Worm (Caenorhabditis elegans): ENCODE measurements around the gene set-5.

Gene set-5

DNA sequence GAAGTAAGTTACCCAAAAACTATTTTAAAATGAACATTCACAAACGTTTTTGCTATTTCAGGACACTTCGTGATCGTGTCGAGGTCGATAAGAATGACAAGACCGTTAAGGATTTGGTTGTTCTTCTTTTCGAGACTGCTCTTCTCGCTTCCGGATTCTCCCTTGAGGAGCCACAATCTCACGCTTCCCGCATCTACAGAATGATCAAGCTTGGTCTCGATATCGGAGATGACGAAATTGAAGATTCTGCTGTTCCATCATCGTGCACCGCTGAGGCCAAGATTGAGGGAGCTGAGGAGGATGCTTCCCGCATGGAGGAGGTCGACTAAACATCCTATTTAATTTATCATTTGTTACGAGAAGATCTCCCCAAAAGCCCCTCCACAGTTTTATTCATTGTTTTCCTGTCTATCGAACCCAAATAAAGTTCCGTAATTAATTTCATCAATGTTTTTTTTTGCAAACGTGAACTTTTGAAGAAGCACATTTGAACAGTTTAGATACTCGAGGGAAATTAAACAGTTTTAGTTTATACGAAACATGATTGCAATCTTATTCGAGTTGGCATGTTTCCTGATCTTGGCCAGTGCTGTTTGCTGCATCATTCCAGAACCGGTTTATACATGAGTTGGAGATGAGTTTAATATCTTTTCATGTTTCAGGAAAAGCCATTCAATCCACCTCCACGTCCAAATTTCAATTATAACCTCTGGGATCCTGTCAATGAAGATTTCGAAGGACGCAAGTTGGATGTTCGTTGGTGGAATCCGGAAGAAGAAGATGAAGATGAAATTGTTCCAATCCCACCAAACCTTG, 10.5 kb upstream of the set-5 start, which contains the start of gene C47E8.11 (continued):
- TF ChIP-seq ceh-8 (GFP tag; optimal IDR thresholded peaks at IDR 0.05) (peak; percentile 33), nhr-20 (tag; optimal IDR thresholded peaks at IDR 0.05) (peak; percentile 39), mdl-1 (tag; optimal IDR thresholded peaks at IDR 0.05) (no peak), pag-3 (tag; optimal IDR thresholded peaks at IDR 0.05; ENCODE audit: borderline replicate concordance, insufficient read depth) (peak; percentile 18), unc-86 (tag; optimal IDR thresholded peaks at IDR 0.05) (peak; percentile 28), tlp-1 (tag; optimal IDR thresholded peaks at IDR 0.05) (no peak), nhr-84 (tag; optimal IDR thresholded peaks at IDR 0.05) (no peak), skn-1 (tag; optimal IDR thresholded peaks at IDR 0.05) (no peak), fkh-10 (GFP tag; optimal IDR thresholded peaks at IDR 0.05) (no peak), ama-1 (optimal IDR thresholded peaks at IDR 0.05) (peak; percentile 98), pqm-1 (tag; optimal IDR thresholded peaks at IDR 0.05) (peak; percentile 37), grh-1 (GFP tag; IDR thresholded peaks at IDR 0.05) (peak; percentile 31; the same call in 1 of the 2 replicates), hlh-4 (tag; optimal IDR thresholded peaks at IDR 0.05) (no peak), snu-23 (GFP tag; optimal IDR thresholded peaks at IDR 0.05) (peak; percentile 67), mab-9 (GFP tag; IDR thresholded peaks at IDR 0.05) (no peak), aha-1 (tag; optimal IDR thresholded peaks at IDR 0.05) (peak; percentile 20), F16B12.6 (tag; optimal IDR thresholded peaks at IDR 0.05) (no peak), hpl-2 (GFP tag; optimal IDR thresholded peaks at IDR 0.05) (no peak)

ce11 chrV:14689060-14689750, 9.6 kb upstream of the set-5 start, which contains the start of gene gasr-8:
Gene gasr-8, plus strand, starts transcription at chrV:14689110.
- TF ChIP-seq lin-39 (tag; optimal IDR thresholded peaks at IDR 0.05) (no peak), fkh-8 (tag; optimal IDR thresholded peaks at IDR 0.05) (peak; percentile 54), ceh-63 (GFP tag; optimal IDR thresholded peaks at IDR 0.05) (no peak), nhr-90 (tag; optimal IDR thresholded peaks at IDR 0.05; ENCODE audit: poor library complexity) (no peak), fos-1 (tag; optimal IDR thresholded peaks at IDR 0.05) (no peak), hpl-2 (GFP tag; optimal IDR thresholded peaks at IDR 0.05) (no peak), nhr-77 (tag; optimal IDR thresholded peaks at IDR 0.05) (no peak), lin-14 (GFP tag; optimal IDR thresholded peaks at IDR 0.05) (no peak), sup-37 (GFP tag; optimal IDR thresholded peaks at IDR 0.05) (no peak), nhr-20 (tag; optimal IDR thresholded peaks at IDR 0.05) (no peak), efl-1 (optimal IDR thresholded peaks at IDR 0.05) (no peak), efl-1 (GFP tag; optimal IDR thresholded peaks at IDR 0.05 in 1 of 2) (peak in 1 of 2 experiments; percentile 41), zag-1 (tag; optimal IDR thresholded peaks at IDR 0.05) (no peak), mdl-1 (tag; optimal IDR thresholded peaks at IDR 0.05) (no peak), tlp-1 (tag; optimal IDR thresholded peaks at IDR 0.05) (no peak), unc-130 (tag; optimal IDR thresholded peaks at IDR 0.05) (no peak), tbx-2 (tag; optimal IDR thresholded peaks at IDR 0.05) (no peak), snpc-4 (tag; optimal IDR thresholded peaks at IDR 0.05) (no peak), lir-3 (tag; optimal IDR thresholded peaks at IDR 0.05; ENCODE audit: poor library complexity) (no peak), nhr-11 (tag; optimal IDR thresholded peaks at IDR 0.05) (no peak), unc-30 (tag; optimal IDR thresholded peaks at IDR 0.05) (no peak), hlh-4 (tag; optimal IDR thresholded peaks at IDR 0.05) (no peak), isw-1 (GFP tag; IDR thresholded peaks at IDR 0.05) (no peak), efl-3 (GFP tag; optimal IDR thresholded peaks at IDR 0.05) (no peak), dsc-1 (tag; optimal IDR thresholded peaks at IDR 0.05) (no peak), lin-35 (GFP tag; optimal IDR thresholded peaks at IDR 0.05) (peak in 1 of 2 experiments; percentile 16), nhr-85 (tag) (peak; percentile 20), unc-98 (GFP tag; IDR thresholded peaks at IDR 0.05) (no peak), snu-23 (GFP tag; optimal IDR thresholded peaks at IDR 0.05) (no peak), sox-4 (tag; optimal IDR thresholded peaks at IDR 0.05) (no peak)

Measured in whole organism, L1 larva.